Worm (Caenorhabditis elegans) whole organism, dauer: ENCODE measurements around the gene F49F1.10.

Source experiments
- unc-62 ChIP-seq: sonication (generic microtip); optimal IDR thresholded peaks from 2 replicates; lab custom pipeline; 2017; ENCODE audit warnings: missing biosample characterization, missing genetic modification reagents, missing genetic modification characterization

F49F1.10 gene

DNA sequence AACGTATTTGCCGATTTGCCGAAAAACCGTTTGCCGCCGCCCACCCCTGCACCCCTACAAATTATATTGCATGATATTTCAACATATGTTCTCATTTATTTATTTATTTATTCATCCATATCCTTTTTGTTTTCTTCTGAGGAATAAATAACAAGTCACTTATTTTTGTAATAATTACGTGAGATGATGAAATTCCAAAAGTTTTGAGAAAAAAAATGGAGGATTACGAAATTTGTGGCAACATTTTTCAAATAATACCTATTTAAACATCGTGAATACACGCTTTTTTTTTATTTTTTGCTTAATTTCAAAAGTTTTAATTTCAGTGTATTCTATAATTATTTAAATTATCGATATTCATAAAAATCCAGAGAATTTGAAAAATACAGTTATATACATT is 42.0 kb downstream of the F49F1.10 start:
- no peak for TF ChIP-seq unc-62 (GFP tag; lab: Kevin White, UChicago)

ce11 chrIV:4094364-4094763 is 44.6 kb downstream of the F49F1.10 start:
- no peak for TF ChIP-seq unc-62 (GFP tag; lab: Kevin White, UChicago)

DNA sequence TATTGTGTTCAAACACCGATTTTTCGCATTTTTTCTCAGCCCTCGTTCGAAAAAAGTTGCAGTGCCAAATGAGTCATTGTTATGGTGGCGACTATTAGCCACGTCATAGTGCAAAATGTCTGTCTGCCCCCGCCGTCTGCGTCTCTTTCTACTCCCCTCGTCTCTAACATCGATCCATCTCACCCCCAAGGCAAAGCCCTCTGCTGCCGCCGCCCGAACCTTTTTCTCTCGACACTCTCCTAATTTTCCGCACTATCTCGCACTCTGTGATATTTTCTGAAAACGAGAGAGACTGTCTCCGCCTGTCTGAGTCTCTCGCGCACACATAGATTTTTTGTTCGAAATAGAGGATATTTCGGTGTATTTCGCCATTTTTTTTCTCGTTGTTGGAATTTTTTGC is 45.8 kb downstream of the F49F1.10 start:
- no peak for TF ChIP-seq unc-62 (GFP tag; lab: Kevin White, UChicago)
